Fruit fly (Drosophila melanogaster) whole organism, embryonic: Measurements from ENCODE around the gene RanGAP.

ENCODE experiments used
- CG10147 ChIP-seq: fragments of 200-800 bp; sonication (Bioruptor generic); optimal IDR thresholded peaks from 2 replicates; lab custom pipeline; 2019; ENCODE audit warnings: missing biosample characterization, mild to moderate bottlenecking, missing genetic modification characterization, moderate library complexity
- CG34376 ChIP-seq: fragments of 200-800 bp; sonication (Bioruptor generic); optimal IDR thresholded peaks from 2 replicates; lab custom pipeline; 2018; ENCODE audit warnings: missing biosample characterization, mild to moderate bottlenecking, missing genetic modification characterization
- CG4404 ChIP-seq: fragments of 200-800 bp; sonication (Bioruptor generic); IDR thresholded peaks from 2 replicates; pipeline ENCODE4 v1.3.6; 2022; ENCODE audit warnings: missing biosample characterization, missing genetic modification characterization
- gcm2 ChIP-seq: fragments of 200-800 bp; sonication (Bioruptor generic); optimal IDR thresholded peaks from 2 replicates; lab custom pipeline; 2016; ENCODE audit warnings: missing biosample characterization, missing genetic modification characterization
- psq ChIP-seq: fragments of 200-800 bp; sonication (Bioruptor generic); optimal IDR thresholded peaks from 2 replicates; lab custom pipeline; 2017; ENCODE audit warnings: missing biosample characterization, missing genetic modification characterization
- repo ChIP-seq: fragments of 200-800 bp; sonication (Bioruptor generic); optimal IDR thresholded peaks from 2 replicates; lab custom pipeline; 2016; ENCODE audit warnings: missing biosample characterization, missing genetic modification characterization
- sug ChIP-seq: fragments of 200-800 bp; optimal IDR thresholded peaks from 2 replicates; lab custom pipeline; 2019; ENCODE audit warnings: missing biosample characterization, mild to moderate bottlenecking, missing genetic modification characterization, moderate library complexity

DNA sequence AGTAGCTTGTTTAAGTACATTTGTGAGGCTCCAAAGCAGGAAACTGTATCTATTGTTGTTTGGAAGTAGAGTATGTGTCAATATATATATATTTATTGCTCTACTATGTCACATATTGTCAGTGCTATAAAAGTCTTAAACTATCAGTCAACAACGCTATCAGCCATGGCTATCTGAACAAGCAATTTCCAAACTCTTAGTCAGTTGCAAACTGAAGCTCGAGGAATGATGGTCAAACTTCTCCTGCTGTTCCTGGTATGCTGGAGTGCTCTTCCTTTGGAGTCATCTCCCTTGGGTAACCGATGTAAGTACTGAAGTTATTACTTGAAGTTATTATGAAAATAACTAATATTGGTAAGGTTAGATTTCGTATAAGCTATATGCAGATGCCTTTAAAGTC is 22.9 kb upstream of the RanGAP start, which contains the start of gene lectin-37Db:
- TF ChIP-seq CG4404 (GFP tag; lab: Robert Waterston, UW) (no peak), CG10147 (GFP tag; lab: Kevin White, UChicago) (no peak), repo (GFP tag; lab: Kevin White, UChicago) (no peak), gcm2 (GFP tag; lab: Kevin White, UChicago) (no peak), psq (GFP tag; lab: Kevin White, UChicago) (no peak), CG34376 (GFP tag; lab: Kevin White, UChicago) (no peak), sug (tag; lab: Kevin White, UChicago) (no peak)
